Fruit fly (Drosophila melanogaster) whole organism, embryonic: ENCODE results near the gene scpr-A.
A peak's percentile ranks its signal among the peaks of the same experiment; 100 is the strongest.

ENCODE experiments used
- Ada2b ChIP-seq: fragments of 200-800 bp; sonication (Bioruptor generic); IDR thresholded peaks from 2 replicates; pipeline ENCODE4 v1.3.6; 2022; ENCODE audit warnings: missing biosample characterization, missing genetic modification characterization
- Aef1 ChIP-seq: fragments of 200-800 bp; sonication (Bioruptor generic); IDR thresholded peaks from 3 replicates; pipeline ENCODE4 v1.3.6; 2022; ENCODE audit warnings: missing biosample characterization, missing genetic modification characterization
- Atf3 ChIP-seq: fragments of 200-800 bp; sonication (Bioruptor generic); optimal IDR thresholded peaks from 3 replicates; lab custom pipeline; 2016; ENCODE audit warnings: missing biosample characterization, missing genetic modification characterization
- CG1024 ChIP-seq: fragments of 200-800 bp; sonication (Bioruptor generic); IDR thresholded peaks from 2 replicates; pipeline ENCODE4 v1.3.6; 2022; ENCODE audit warnings: missing biosample characterization, missing genetic modification characterization
- CG11398 ChIP-seq: fragments of 200-800 bp; sonication (Bioruptor generic); optimal IDR thresholded peaks from 2 replicates; lab custom pipeline; 2016; ENCODE audit warnings: missing biosample characterization, missing genetic modification characterization
- CG12155 ChIP-seq: fragments of 200-800 bp; sonication (Bioruptor generic); optimal IDR thresholded peaks from 3 replicates; lab custom pipeline; 2016; ENCODE audit warnings: missing biosample characterization, missing genetic modification characterization
- CG13424 ChIP-seq: fragments of 200-800 bp; sonication (Bioruptor generic); optimal IDR thresholded peaks from 2 replicates; lab custom pipeline; 2019; ENCODE audit warnings: missing biosample characterization, mild to moderate bottlenecking, missing genetic modification characterization, moderate library complexity
- CG18764 ChIP-seq: fragments of 200-800 bp; sonication (Bioruptor generic); optimal IDR thresholded peaks from 3 replicates; lab custom pipeline; 2016; ENCODE audit warnings: missing biosample characterization, missing genetic modification characterization
- CG2712 ChIP-seq: fragments of 200-800 bp; optimal IDR thresholded peaks from 3 replicates; lab custom pipeline; 2019; ENCODE audit warnings: missing biosample characterization, mild to moderate bottlenecking, missing genetic modification characterization, moderate library complexity
- CG5953 ChIP-seq: fragments of 200-800 bp; sonication (Bioruptor generic); IDR thresholded peaks from 2 replicates; pipeline ENCODE4 v1.3.6; 2022; ENCODE audit warnings: missing biosample characterization, missing genetic modification characterization
- CG6854 ChIP-seq: fragments of 200-800 bp; sonication (Bioruptor generic); optimal IDR thresholded peaks from 3 replicates; lab custom pipeline; 2017; ENCODE audit warnings: missing biosample characterization, mild to moderate bottlenecking, missing genetic modification characterization
- CG7963 ChIP-seq: fragments of 200-800 bp; sonication (Bioruptor generic); IDR thresholded peaks from 3 replicates; pipeline ENCODE4 v1.3.6; 2022; ENCODE audit warnings: missing biosample characterization, missing genetic modification characterization; ENCODE audit not compliant: partially characterized antibody
- CkIIα-i1 ChIP-seq: fragments of 200-800 bp; sonication (Bioruptor generic); IDR thresholded peaks from 2 replicates; pipeline ENCODE4 v1.3.6; 2022; ENCODE audit warnings: missing biosample characterization, missing genetic modification characterization
- D19B ChIP-seq: fragments of 200-800 bp; sonication (Bioruptor generic); optimal IDR thresholded peaks from 2 replicates; lab custom pipeline; 2017; ENCODE audit warnings: missing biosample characterization, mild to moderate bottlenecking, missing genetic modification characterization
- MESR4 ChIP-seq: fragments of 200-800 bp; sonication (Bioruptor generic); optimal IDR thresholded peaks from 2 replicates; lab custom pipeline; 2018; ENCODE audit warnings: missing biosample characterization, mild to moderate bottlenecking, missing genetic modification characterization, moderate library complexity
- Meics ChIP-seq: fragments of 200-800 bp; sonication (Bioruptor generic); optimal IDR thresholded peaks from 2 replicates; lab custom pipeline; 2017; ENCODE audit warnings: missing biosample characterization, mild to moderate bottlenecking, missing genetic modification characterization
- Mes4 ChIP-seq: fragments of 200-800 bp; sonication (Bioruptor generic); optimal IDR thresholded peaks from 2 replicates; lab custom pipeline; 2016; ENCODE audit warnings: missing biosample characterization, missing genetic modification characterization
- NFAT ChIP-seq: fragments of 200-800 bp; sonication (Bioruptor generic); IDR thresholded peaks from 2 replicates; pipeline ENCODE4 v1.3.6; 2022; ENCODE audit warnings: missing biosample characterization, missing genetic modification characterization
- Nf-YC ChIP-seq: fragments of 200-800 bp; optimal IDR thresholded peaks from 3 replicates; lab custom pipeline; 2019; ENCODE audit warnings: missing biosample characterization, mild to moderate bottlenecking, missing genetic modification characterization, moderate library complexity
- Optix ChIP-seq: fragments of 200-800 bp; sonication (Bioruptor generic); IDR thresholded peaks from 3 replicates; pipeline ENCODE4 v1.3.6; 2022; ENCODE audit warnings: missing biosample characterization, missing genetic modification characterization
- Scr ChIP-seq: fragments of 200-800 bp; sonication (Bioruptor generic); IDR thresholded peaks from 2 replicates; pipeline ENCODE4 v1.3.6; 2022; ENCODE audit warnings: missing biosample characterization, missing genetic modification characterization; ENCODE audit not compliant: partially characterized antibody
- Six4 ChIP-seq: fragments of 200-800 bp; sonication (Bioruptor generic); optimal IDR thresholded peaks from 2 replicates; lab custom pipeline; 2016; ENCODE audit warnings: missing biosample characterization, missing genetic modification characterization
- Spps ChIP-seq: fragments of 200-800 bp; sonication (Bioruptor generic); optimal IDR thresholded peaks from 2 replicates; lab custom pipeline; 2018; ENCODE audit warnings: missing biosample characterization, mild to moderate bottlenecking, missing genetic modification characterization
- Sry-β ChIP-seq: fragments of 200-800 bp; sonication (Bioruptor generic); optimal IDR thresholded peaks from 2 replicates; lab custom pipeline; 2018; ENCODE audit warnings: missing biosample characterization, mild to moderate bottlenecking, missing genetic modification characterization, moderate library complexity
- abd-A ChIP-seq: fragments of 200-800 bp; sonication (Bioruptor generic); optimal IDR thresholded peaks from 3 replicates; lab custom pipeline; 2019; ENCODE audit warnings: missing biosample characterization, mild to moderate bottlenecking, missing genetic modification characterization, moderate library complexity
- ap ChIP-seq: fragments of 200-800 bp; sonication (Bioruptor generic); IDR thresholded peaks from 2 replicates; pipeline ENCODE4 v1.3.6; 2022; ENCODE audit warnings: missing biosample characterization, missing genetic modification characterization
- cad ChIP-seq: fragments of >200 bp; optimal IDR thresholded peaks from 2 replicates; lab custom pipeline; 2017; ENCODE audit warnings: missing biosample characterization, missing genetic modification characterization
- ci ChIP-seq: fragments of 200-800 bp; sonication (Bioruptor generic); IDR thresholded peaks from 3 replicates; pipeline ENCODE4 v1.3.6; 2022; ENCODE audit warnings: missing biosample characterization, missing genetic modification characterization
- corto ChIP-seq: fragments of 200-800 bp; sonication (Bioruptor generic); optimal IDR thresholded peaks from 2 replicates; lab custom pipeline; 2016; ENCODE audit warnings: missing biosample characterization, mild to moderate bottlenecking, missing genetic modification characterization, moderate library complexity
- dan ChIP-seq: fragments of 200-800 bp; sonication (Bioruptor generic); IDR thresholded peaks from 2 replicates; pipeline ENCODE4 v1.3.6; 2022; ENCODE audit warnings: missing biosample characterization, missing genetic modification characterization
- emc ChIP-seq: fragments of 200-800 bp; sonication (Bioruptor generic); optimal IDR thresholded peaks from 2 replicates; lab custom pipeline; 2016; ENCODE audit warnings: missing biosample characterization, missing genetic modification characterization
- ems ChIP-seq: fragments of 200-800 bp; sonication (Bioruptor generic); optimal IDR thresholded peaks from 3 replicates; lab custom pipeline; 2016; ENCODE audit warnings: missing biosample characterization, missing genetic modification characterization
- gem ChIP-seq: fragments of 200-800 bp; sonication (Bioruptor generic); optimal IDR thresholded peaks from 2 replicates; lab custom pipeline; 2019; ENCODE audit warnings: missing biosample characterization, mild to moderate bottlenecking, missing genetic modification characterization, moderate library complexity
- ham ChIP-seq: fragments of 200-800 bp; sonication (Bioruptor generic); IDR thresholded peaks from 2 replicates; pipeline ENCODE4 v1.3.6; 2022; ENCODE audit warnings: missing biosample characterization, missing genetic modification characterization
- nerfin-1 ChIP-seq: fragments of 200-800 bp; sonication (Bioruptor generic); optimal IDR thresholded peaks from 3 replicates; lab custom pipeline; 2019; ENCODE audit warnings: missing biosample characterization, mild to moderate bottlenecking, missing genetic modification characterization, moderate library complexity
- nerfin-2 ChIP-seq: fragments of 200-800 bp; sonication (Bioruptor generic); IDR thresholded peaks from 2 replicates; pipeline ENCODE4 v1.3.6; 2022; ENCODE audit warnings: missing biosample characterization, missing genetic modification characterization; ENCODE audit not compliant: partially characterized antibody
- oc ChIP-seq: fragments of 200-800 bp; sonication (Bioruptor generic); optimal IDR thresholded peaks from 2 replicates; lab custom pipeline; 2018; ENCODE audit warnings: missing biosample characterization, mild to moderate bottlenecking, missing genetic modification characterization, moderate library complexity
- pho ChIP-seq: fragments of 200-800 bp; sonication (Bioruptor generic); optimal IDR thresholded peaks from 2 replicates; lab custom pipeline; 2016; ENCODE audit warnings: missing biosample characterization, missing genetic modification characterization
- prd ChIP-seq, 3 experiments: fragments of >200 bp in 2 of 3; fragments of 200-800 bp in 1 of 3; sonication (Bioruptor generic) in 1 of 3; optimal IDR thresholded peaks in 2 of 3; IDR thresholded peaks in 1 of 3; 2 replicates in 2 of 3; 3 replicates in 1 of 3; pipeline versions ENCODE4 v1.3.6 to Lab custom; 2017 to 2022; ENCODE audit warnings: missing biosample characterization in 1 of 3, missing genetic modification characterization in 1 of 3
- pros ChIP-seq: fragments of 200-800 bp; sonication (Bioruptor generic); optimal IDR thresholded peaks from 3 replicates; lab custom pipeline; 2019; ENCODE audit warnings: missing biosample characterization, mild to moderate bottlenecking, missing genetic modification characterization, moderate library complexity
- rib ChIP-seq: fragments of 200-800 bp; sonication (Bioruptor generic); IDR thresholded peaks from 2 replicates; pipeline ENCODE4 v1.3.6; 2022; ENCODE audit warnings: missing biosample characterization, missing genetic modification characterization
- run ChIP-seq: fragments of 200-800 bp; sonication (Bioruptor generic); optimal IDR thresholded peaks from 3 replicates; lab custom pipeline; 2018; ENCODE audit warnings: missing biosample characterization, mild to moderate bottlenecking, missing genetic modification characterization
- scrt ChIP-seq: fragments of 200-800 bp; sonication (Bioruptor generic); optimal IDR thresholded peaks from 2 replicates; lab custom pipeline; 2018; ENCODE audit warnings: missing biosample characterization, mild to moderate bottlenecking, missing genetic modification characterization, moderate library complexity
- sd ChIP-seq: fragments of 200-800 bp; sonication (Bioruptor generic); optimal IDR thresholded peaks from 3 replicates; lab custom pipeline; 2018; ENCODE audit warnings: missing biosample characterization, mild to moderate bottlenecking, missing genetic modification characterization, moderate library complexity
- sens-2 ChIP-seq: fragments of 200-800 bp; sonication (Bioruptor generic); IDR thresholded peaks from 2 replicates; pipeline ENCODE4 v1.3.6; 2022; ENCODE audit warnings: missing biosample characterization, missing genetic modification characterization
- tll ChIP-seq, 2 experiments: fragments of 200-800 bp in 1 of 2; fragments of >200 bp in 1 of 2; sonication (Bioruptor generic) in 1 of 2; optimal IDR thresholded peaks; 2 replicates each; lab custom pipeline; 2017 to 2019; ENCODE audit warnings: missing biosample characterization in 2 of 2, missing genetic modification characterization in 2 of 2, mild to moderate bottlenecking in 1 of 2, moderate library complexity in 1 of 2
- trh ChIP-seq: fragments of 200-800 bp; sonication (Bioruptor generic); optimal IDR thresholded peaks from 2 replicates; lab custom pipeline; 2016; ENCODE audit warnings: missing biosample characterization, missing genetic modification characterization
- zen2 ChIP-seq: fragments of 200-800 bp; sonication (Bioruptor generic); IDR thresholded peaks from 3 replicates; pipeline ENCODE4 v1.3.6; 2022; ENCODE audit warnings: missing biosample characterization, missing genetic modification characterization; ENCODE audit not compliant: partially characterized antibody

scpr-A gene

DNA sequence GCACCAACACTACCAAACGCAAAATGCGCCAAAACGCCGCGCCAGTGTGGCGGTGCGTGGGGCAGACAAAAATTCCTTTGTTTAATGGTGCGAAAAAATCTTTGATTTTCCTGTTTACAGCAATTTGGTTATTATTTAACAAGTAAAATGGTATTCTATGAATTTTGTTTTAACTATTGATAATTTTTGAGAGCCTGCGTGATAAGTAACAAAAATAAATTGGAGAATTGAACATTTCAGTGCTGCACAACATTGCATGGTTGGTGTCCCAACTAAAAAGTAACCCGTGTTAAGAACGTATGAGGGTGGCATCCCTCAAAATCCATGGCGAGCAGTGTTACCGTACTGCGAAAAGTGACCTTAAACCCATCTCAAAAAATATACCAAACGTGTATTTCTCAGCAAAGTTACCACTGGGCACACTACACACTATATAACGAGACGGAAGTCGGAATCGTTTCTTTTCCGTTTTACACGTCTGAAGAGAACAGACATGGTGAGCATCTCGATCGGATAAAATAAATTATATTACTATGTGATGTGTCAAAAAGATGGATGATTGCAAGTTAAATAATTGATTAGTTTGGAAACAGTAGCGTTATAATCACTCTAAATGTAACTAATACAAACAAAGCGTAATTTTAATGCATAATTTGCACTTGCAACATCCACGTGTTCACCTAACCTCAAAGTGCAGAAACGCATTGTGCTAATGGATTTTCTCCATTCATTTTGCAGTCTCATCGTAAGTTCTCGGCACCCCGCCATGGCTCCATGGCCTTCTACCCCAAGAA, 19.3 kb upstream of the scpr-A start, which contains the start of the genes CG6693 and RpL3 (continued):
- TF ChIP-seq zen2 (GFP tag; lab: Robert Waterston, UW) = no peak
- no peak; the same call in 2 of the 3 replicates for TF ChIP-seq Aef1
- TF ChIP-seq CG5953 = peak; percentile 76
- peak; percentile 45 for TF ChIP-seq Sry-β (GFP tag; lab: Kevin White, UChicago)
- peak; percentile 88 for TF ChIP-seq NFAT
- no peak for TF ChIP-seq tll (GFP tag; optimal IDR thresholded peaks at IDR 0.05; lab: Kevin White, UChicago)
- TF ChIP-seq rib (GFP tag; lab: Robert Waterston, UW) = peak; percentile 71
- no peak; the same call in 1 of the 2 replicates for TF ChIP-seq Scr (GFP tag; lab: Robert Waterston, UW)
- no peak for TF ChIP-seq Ada2b
- TF ChIP-seq Nf-YC (tag; lab: Kevin White, UChicago) = peak; percentile 60
- peak; percentile 57 for TF ChIP-seq run (tag; lab: Kevin White, UChicago)
- TF ChIP-seq ap (GFP tag; lab: Robert Waterston, UW) = peak; percentile 43; the same call in 1 of the 2 replicates
- TF ChIP-seq prd (optimal IDR thresholded peaks at IDR 0.05; lab: Kevin White, UChicago) = no peak
- TF ChIP-seq prd (GFP tag; IDR thresholded peaks at IDR 0.05; lab: Robert Waterston, UW) = peak; percentile 43; the same call in 2 of the 3 replicates
- peak; percentile 81 for TF ChIP-seq Mes4
- peak; percentile 84 for TF ChIP-seq scrt (GFP tag; lab: Kevin White, UChicago)
- TF ChIP-seq emc = peak; percentile 53
- TF ChIP-seq ci (GFP tag; lab: Robert Waterston, UW) = peak; percentile 95
- peak; percentile 53 for TF ChIP-seq D19B (GFP tag; lab: Kevin White, UChicago)
- TF ChIP-seq ems (GFP tag; lab: Kevin White, UChicago) = peak; percentile 46
- no peak for TF ChIP-seq abd-A (tag; lab: Kevin White, UChicago)
- peak; percentile 32 for TF ChIP-seq Atf3 (GFP tag; lab: Kevin White, UChicago)
- TF ChIP-seq trh (GFP tag; lab: Kevin White, UChicago) = peak; percentile 48
- peak; percentile 71 for TF ChIP-seq sens-2 (GFP tag; lab: Robert Waterston, UW)
- TF ChIP-seq Optix (GFP tag; lab: Robert Waterston, UW) = peak; percentile 70
- TF ChIP-seq CG7963 (GFP tag; lab: Robert Waterston, UW) = no peak
- peak; percentile 55 for TF ChIP-seq CG11398 (GFP tag; lab: Kevin White, UChicago)
- peak; percentile 87 for TF ChIP-seq Meics (GFP tag; lab: Kevin White, UChicago)
- TF ChIP-seq CG13424 (tag; lab: Kevin White, UChicago) = peak; percentile 49
- no peak for TF ChIP-seq nerfin-2 (GFP tag; lab: Robert Waterston, UW)
- peak; percentile 19 for TF ChIP-seq CG12155 (GFP tag; lab: Kevin White, UChicago)
- no peak for TF ChIP-seq ham (GFP tag; lab: Robert Waterston, UW)
- peak; percentile 56 for TF ChIP-seq Spps (tag; lab: Kevin White, UChicago)
- peak; percentile 53 for TF ChIP-seq gem (tag; lab: Kevin White, UChicago)
- no peak for TF ChIP-seq dan (GFP tag; lab: Robert Waterston, UW)
- peak; percentile 53 for TF ChIP-seq pros (GFP tag; lab: Kevin White, UChicago)
- TF ChIP-seq Six4 (GFP tag; lab: Kevin White, UChicago) = peak; percentile 27
- TF ChIP-seq pho (GFP tag; lab: Kevin White, UChicago) = peak; percentile 47
- peak; percentile 88 for TF ChIP-seq CG6854 (GFP tag; lab: Kevin White, UChicago)
- TF ChIP-seq CG18764 (GFP tag; lab: Kevin White, UChicago) = peak; percentile 62
- peak; percentile 79 for TF ChIP-seq oc (tag; lab: Kevin White, UChicago)
- TF ChIP-seq CG1024 (GFP tag; lab: Robert Waterston, UW) = peak; percentile 65
- peak; percentile 98 for TF ChIP-seq MESR4 (GFP tag; lab: Kevin White, UChicago)
- TF ChIP-seq CG2712 (tag; lab: Kevin White, UChicago) = peak; percentile 70
- TF ChIP-seq sd = peak; percentile 40
- no peak for TF ChIP-seq cad
- TF ChIP-seq CkIIα-i1 (GFP tag; lab: Robert Waterston, UW) = peak; percentile 39; the same call in 1 of the 2 replicates
- no peak for TF ChIP-seq corto (GFP tag; lab: Kevin White, UChicago)
- peak; percentile 71 for TF ChIP-seq nerfin-1
